In genomic region chr3L:7990256-7990655, dm6 we compare ENCODE assay signal across 3 fruit fly cellular contexts.
TF ChIP-seq lines count a peak whose summit lies in the region.

No protein-coding gene starts in this region.

- TF ChIP-seq CTCF in whole organism, embryonic (GFP tag; optimal IDR thresholded peaks at IDR 0.05; lab: Kevin White, UChicago), result no peak

TF ChIP-seq in whole organism, embryonic, 481 proteins besides CTCF, POLR2A, EP300 and RAD21:
- no peak for TF ChIP-seq tll (GFP tag; optimal IDR thresholded peaks at IDR 0.05; lab: Kevin White, UChicago)
- TF ChIP-seq CG10543 (GFP tag; optimal IDR thresholded peaks at IDR 0.05; lab: Kevin White, UChicago), result no peak
- no peak for TF ChIP-seq CG34422 (GFP tag; IDR thresholded peaks at IDR 0.05; lab: Robert Waterston, UW)
- TF ChIP-seq Dref (GFP tag; IDR thresholded peaks at IDR 0.05; lab: Robert Waterston, UW), result no peak
- no peak for TF ChIP-seq sd (tag; optimal IDR thresholded peaks at IDR 0.05; lab: Kevin White, UChicago)
- TF ChIP-seq Dfd (GFP tag; optimal IDR thresholded peaks at IDR 0.05; lab: Kevin White, UChicago), result no peak
- no peak for TF ChIP-seq gce (GFP tag; IDR thresholded peaks at IDR 0.05; lab: Robert Waterston, UW)
- no peak for TF ChIP-seq Dp (GFP tag; optimal IDR thresholded peaks at IDR 0.05; lab: Kevin White, UChicago)
- TF ChIP-seq odd (GFP tag; optimal IDR thresholded peaks at IDR 0.05; lab: Kevin White, UChicago), result no peak
- TF ChIP-seq Nf-YA (GFP tag; IDR thresholded peaks at IDR 0.05; lab: Robert Waterston, UW), result no peak
- peak; percentile 54; the same call in 1 of the 2 replicates for TF ChIP-seq Drgx (GFP tag; IDR thresholded peaks at IDR 0.05; lab: Robert Waterston, UW)
- no peak for TF ChIP-seq phol (tag; optimal IDR thresholded peaks at IDR 0.05; lab: Kevin White, UChicago)
- peak; percentile 61 for TF ChIP-seq Ets65A (GFP tag; lab: Kevin White, UChicago)

TF ChIP-seq in whole organism, prepupa, 60 proteins besides CTCF, POLR2A, EP300 and RAD21 (continues in another document):
- no peak for TF ChIP-seq CG7368 (GFP tag; optimal IDR thresholded peaks at IDR 0.05; lab: Kevin White, UChicago)
- TF ChIP-seq CG15336 (GFP tag; IDR thresholded peaks at IDR 0.05; lab: Robert Waterston, UW), result 0 out of 2 replicates have a peak, but pooled peaks have one; percentile 46
- TF ChIP-seq CG6276 (GFP tag; optimal IDR thresholded peaks at IDR 0.05; lab: Kevin White, UChicago), result peak; percentile 7
- no peak for TF ChIP-seq CG11762 (GFP tag; optimal IDR thresholded peaks at IDR 0.05; lab: Kevin White, UChicago; ENCODE audit: insufficient read depth)
- no peak for TF ChIP-seq svp (GFP tag; lab: Kevin White, UChicago)
- TF ChIP-seq achi (GFP tag; optimal IDR thresholded peaks at IDR 0.05; lab: Kevin White, UChicago), result no peak
- TF ChIP-seq fd85E (GFP tag; optimal IDR thresholded peaks at IDR 0.05; lab: Kevin White, UChicago), result no peak
- no peak for TF ChIP-seq Sox102F (GFP tag; optimal IDR thresholded peaks at IDR 0.05; lab: Kevin White, UChicago)
- peak; percentile 44 for TF ChIP-seq Hr4 (GFP tag; optimal IDR thresholded peaks at IDR 0.05; lab: Kevin White, UChicago)
- TF ChIP-seq Sox14 (GFP tag; optimal IDR thresholded peaks at IDR 0.05; lab: Kevin White, UChicago), result no peak
- TF ChIP-seq CG6854 (GFP tag; optimal IDR thresholded peaks at IDR 0.05; lab: Kevin White, UChicago), result no peak
- TF ChIP-seq Lpt (GFP tag; optimal IDR thresholded peaks at IDR 0.05; lab: Kevin White, UChicago), result no peak
- TF ChIP-seq CG8119 (GFP tag; IDR thresholded peaks at IDR 0.05; lab: Robert Waterston, UW), result peak; percentile 70
- no peak for TF ChIP-seq Ets96B (tag; optimal IDR thresholded peaks at IDR 0.05; lab: Kevin White, UChicago)
- no peak for TF ChIP-seq Eip75B (GFP tag; optimal IDR thresholded peaks at IDR 0.05; lab: Kevin White, UChicago)
- no peak for TF ChIP-seq OdsH (GFP tag; optimal IDR thresholded peaks at IDR 0.05; lab: Kevin White, UChicago)
- no peak for TF ChIP-seq CG1621 (tag; optimal IDR thresholded peaks at IDR 0.05; lab: Kevin White, UChicago)
- no peak for TF ChIP-seq spab (GFP tag; optimal IDR thresholded peaks at IDR 0.05; lab: Kevin White, UChicago)
- no peak; the same call in 2 of the 3 replicates for TF ChIP-seq eg (GFP tag; IDR thresholded peaks at IDR 0.05; lab: Robert Waterston, UW)
- TF ChIP-seq net (GFP tag; optimal IDR thresholded peaks at IDR 0.05; lab: Kevin White, UChicago), result no peak
- no peak for TF ChIP-seq ss (GFP tag; optimal IDR thresholded peaks at IDR 0.05; lab: Kevin White, UChicago)
- TF ChIP-seq CG11294 (GFP tag; IDR thresholded peaks at IDR 0.05; lab: Robert Waterston, UW), result no peak
- no peak for TF ChIP-seq CG3032 (tag; optimal IDR thresholded peaks at IDR 0.05; lab: Kevin White, UChicago)
- TF ChIP-seq dac (GFP tag; optimal IDR thresholded peaks at IDR 0.05; lab: Kevin White, UChicago), result no peak
- no peak for TF ChIP-seq CG8632 (GFP tag; optimal IDR thresholded peaks at IDR 0.05; lab: Kevin White, UChicago)
- no peak for TF ChIP-seq Blimp-1 (GFP tag; optimal IDR thresholded peaks at IDR 0.05; lab: Kevin White, UChicago)
- TF ChIP-seq CG32006 (GFP tag; optimal IDR thresholded peaks at IDR 0.05; lab: Kevin White, UChicago), result peak; percentile 58
- TF ChIP-seq CG31627 (GFP tag; optimal IDR thresholded peaks at IDR 0.05; lab: Kevin White, UChicago), result no peak
- TF ChIP-seq lz (GFP tag; optimal IDR thresholded peaks at IDR 0.05; lab: Kevin White, UChicago), result no peak
- no peak for TF ChIP-seq fkh (GFP tag; optimal IDR thresholded peaks at IDR 0.05; lab: Kevin White, UChicago)
- no peak for TF ChIP-seq Met (GFP tag; optimal IDR thresholded peaks at IDR 0.05; lab: Kevin White, UChicago)
- no peak for TF ChIP-seq CG34406 (GFP tag; optimal IDR thresholded peaks at IDR 0.05; lab: Kevin White, UChicago)
- TF ChIP-seq fd59A (GFP tag; optimal IDR thresholded peaks at IDR 0.05; lab: Kevin White, UChicago), result no peak
- no peak for TF ChIP-seq Hr38 (GFP tag; optimal IDR thresholded peaks at IDR 0.05; lab: Kevin White, UChicago)
- peak; percentile 19 for TF ChIP-seq pdm3 (GFP tag; optimal IDR thresholded peaks at IDR 0.05; lab: Kevin White, UChicago)
- no peak for TF ChIP-seq CG4318 (GFP tag; optimal IDR thresholded peaks at IDR 0.05; lab: Kevin White, UChicago)
- 0 out of 3 replicates have a peak, but pooled peaks have one; percentile 11 for TF ChIP-seq CG6163 (GFP tag; IDR thresholded peaks at IDR 0.05; lab: Robert Waterston, UW)
- no peak for TF ChIP-seq Smox (GFP tag; optimal IDR thresholded peaks at IDR 0.05; lab: Kevin White, UChicago)
- TF ChIP-seq CG3919 (GFP tag; optimal IDR thresholded peaks at IDR 0.05; lab: Kevin White, UChicago), result peak; percentile 6
- no peak for TF ChIP-seq CG6808 (GFP tag; optimal IDR thresholded peaks at IDR 0.05; lab: Kevin White, UChicago)
- no peak for TF ChIP-seq Hr39 (GFP tag; optimal IDR thresholded peaks at IDR 0.05; lab: Kevin White, UChicago)
- TF ChIP-seq acj6 (GFP tag; optimal IDR thresholded peaks at IDR 0.05; lab: Kevin White, UChicago), result no peak

TF ChIP-seq in whole organism, pupa, 21 proteins besides CTCF, POLR2A, EP300 and RAD21:
- TF ChIP-seq CG8159 (tag; optimal IDR thresholded peaks at IDR 0.05; lab: Kevin White, UChicago) (no peak), Pif1B (GFP tag; optimal IDR thresholded peaks at IDR 0.05; lab: Kevin White, UChicago) (no peak), CG17806 (tag; optimal IDR thresholded peaks at IDR 0.05; lab: Kevin White, UChicago) (peak; percentile 2), CG8301 (tag; optimal IDR thresholded peaks at IDR 0.05; lab: Kevin White, UChicago) (peak; percentile 32), CG32121 (GFP tag; IDR thresholded peaks at IDR 0.05; lab: Robert Waterston, UW) (no peak), CG14655 (GFP tag; optimal IDR thresholded peaks at IDR 0.05; lab: Kevin White, UChicago) (peak; percentile 26), EcR (GFP tag; optimal IDR thresholded peaks at IDR 0.05; lab: Kevin White, UChicago) (no peak), CG13204 (GFP tag; optimal IDR thresholded peaks at IDR 0.05; lab: Kevin White, UChicago) (no peak), CG4496 (GFP tag; IDR thresholded peaks at IDR 0.05; lab: Robert Waterston, UW) (peak; percentile 75; the same call in 2 of the 3 replicates), CG10348 (GFP tag; IDR thresholded peaks at IDR 0.05; lab: Robert Waterston, UW) (no peak), CG12605 (GFP tag; IDR thresholded peaks at IDR 0.05; lab: Robert Waterston, UW) (no peak), rn (GFP tag; IDR thresholded peaks at IDR 0.05; lab: Robert Waterston, UW) (no peak), Pif1A (GFP tag; optimal IDR thresholded peaks at IDR 0.05; lab: Kevin White, UChicago) (peak; percentile 27), CG15710 (tag; optimal IDR thresholded peaks at IDR 0.05; lab: Kevin White, UChicago) (no peak), CG34367 (tag; optimal IDR thresholded peaks at IDR 0.05; lab: Kevin White, UChicago) (no peak), fd96Ca (GFP tag; IDR thresholded peaks at IDR 0.05; lab: Robert Waterston, UW) (no peak), Snoo (tag; optimal IDR thresholded peaks at IDR 0.05; lab: Kevin White, UChicago) (no peak), Ets98B (GFP tag; IDR thresholded peaks at IDR 0.05; lab: Robert Waterston, UW) (no peak), gl (tag; optimal IDR thresholded peaks at IDR 0.05; lab: Kevin White, UChicago) (no peak), CG9948 (tag; optimal IDR thresholded peaks at IDR 0.05; lab: Kevin White, UChicago) (no peak), D1 (tag; optimal IDR thresholded peaks at IDR 0.05; lab: Kevin White, UChicago) (no peak)
